Fruit fly (Drosophila melanogaster): ENCODE measurements around the gene CG5958.

Gene CG5958

dm6 chr2L:7426326-7427066 lies 6.8 kb downstream of the CG5958 start, which contains the start of gene muc (continued):
- TF ChIP-seq ewg (GFP tag; optimal IDR thresholded peaks at IDR 0.05) (no peak), stwl (tag; optimal IDR thresholded peaks at IDR 0.05) (peak; percentile 71), salm (tag; optimal IDR thresholded peaks at IDR 0.05) (no peak), CG12299 (tag; optimal IDR thresholded peaks at IDR 0.05) (no peak), ERR (GFP tag; optimal IDR thresholded peaks at IDR 0.05) (no peak), CG2116 (GFP tag; optimal IDR thresholded peaks at IDR 0.05) (peak; percentile 52), CG2199 (GFP tag; IDR thresholded peaks at IDR 0.05) (no peak), az2 (GFP tag; optimal IDR thresholded peaks at IDR 0.05) (peak; percentile 36), ap (GFP tag; IDR thresholded peaks at IDR 0.05) (no peak), gfzf (GFP tag; optimal IDR thresholded peaks at IDR 0.05) (peak; percentile 89), MBD-R2 (GFP tag; IDR thresholded peaks at IDR 0.05) (no peak; the same call in 1 of the 2 replicates), CG1024 (GFP tag; IDR thresholded peaks at IDR 0.05) (peak; percentile 53; the same call in 1 of the 2 replicates), CG8089 (GFP tag; optimal IDR thresholded peaks at IDR 0.05) (no peak), CG12744 (GFP tag; optimal IDR thresholded peaks at IDR 0.05) (no peak), Sin3A (optimal IDR thresholded peaks at IDR 0.05) (peak; percentile 86), Nf-YA (GFP tag; IDR thresholded peaks at IDR 0.05) (no peak), CG6272 (GFP tag; IDR thresholded peaks at IDR 0.05) (no peak), sd (tag; optimal IDR thresholded peaks at IDR 0.05) (peak; percentile 26), br (optimal IDR thresholded peaks at IDR 0.05) (no peak), pho (GFP tag; optimal IDR thresholded peaks at IDR 0.05) (peak; percentile 51), Max (GFP tag; optimal IDR thresholded peaks at IDR 0.05) (no peak), CG3065 (GFP tag; optimal IDR thresholded peaks at IDR 0.05) (no peak), CG11247 (GFP tag; IDR thresholded peaks at IDR 0.05) (no peak), CG17186 (GFP tag; optimal IDR thresholded peaks at IDR 0.05) (peak; percentile 54), CG13123 (GFP tag; optimal IDR thresholded peaks at IDR 0.05) (no peak), Hmx (GFP tag; optimal IDR thresholded peaks at IDR 0.05) (no peak), CG4282 (GFP tag; optimal IDR thresholded peaks at IDR 0.05) (no peak), corto (GFP tag; optimal IDR thresholded peaks at IDR 0.05) (no peak), CG12236 (GFP tag; optimal IDR thresholded peaks at IDR 0.05) (no peak), CG5953 (GFP tag; IDR thresholded peaks at IDR 0.05) (no peak), bsh (GFP tag; optimal IDR thresholded peaks at IDR 0.05) (peak in 1 of 2 experiments; percentile 31), Awh (GFP tag; IDR thresholded peaks at IDR 0.05) (no peak), CG12942 (GFP tag; optimal IDR thresholded peaks at IDR 0.05) (peak; percentile 48), zfh1 (GFP tag; IDR thresholded peaks at IDR 0.05) (no peak), CG18619 (GFP tag; optimal IDR thresholded peaks at IDR 0.05) (peak; percentile 15), TFAM (GFP tag; optimal IDR thresholded peaks at IDR 0.05) (no peak), CG14860 (GFP tag; IDR thresholded peaks at IDR 0.05; ENCODE audit: partially characterized antibody) (peak; percentile 40; the same call in 2 of the 3 replicates), CG13287 (GFP tag; IDR thresholded peaks at IDR 0.05; ENCODE audit: partially characterized antibody) (peak; percentile 70), lab (GFP tag; optimal IDR thresholded peaks at IDR 0.05) (no peak), CG3726 (GFP tag; IDR thresholded peaks at IDR 0.05) (no peak), bcd (GFP tag; optimal IDR thresholded peaks at IDR 0.05) (peak; percentile 34), ara (GFP tag; IDR thresholded peaks at IDR 0.05) (no peak), da (GFP tag; optimal IDR thresholded peaks at IDR 0.05) (no peak), CG10462 (GFP tag; optimal IDR thresholded peaks at IDR 0.05) (no peak), chif (GFP tag; optimal IDR thresholded peaks at IDR 0.05) (peak in 1 of 2 experiments; percentile 60), bbx (GFP tag; IDR thresholded peaks at IDR 0.05; ENCODE audit: partially characterized antibody) (peak; percentile 80), trem (tag; optimal IDR thresholded peaks at IDR 0.05) (peak; percentile 49), abd-A (tag; optimal IDR thresholded peaks at IDR 0.05) (peak; percentile 53), CG11560 (tag; IDR thresholded peaks at IDR 0.05) (no peak), CG12071 (GFP tag; optimal IDR thresholded peaks at IDR 0.05) (no peak), ato (GFP tag; IDR thresholded peaks at IDR 0.05; ENCODE audit: partially characterized antibody) (no peak)
